Worm (Caenorhabditis elegans) whole organism, L4 larva: ENCODE results near the gene H04D03.7.

ENCODE experiments used
- T20F7.1 ChIP-seq: fragments of 200-800 bp; sonication (Bioruptor generic); optimal IDR thresholded peaks from 2 replicates; lab custom pipeline; 2018; ENCODE audit warnings: mild to moderate bottlenecking, missing genetic modification characterization, missing compliant biosample characterization
- Y48G9A.11 ChIP-seq: fragments of 200-800 bp; sonication (Bioruptor generic); IDR thresholded peaks from 2 replicates; pipeline ENCODE4 v1.3.6; 2022; ENCODE audit warnings: missing genetic modification reagents, missing genetic modification characterization, missing compliant biosample characterization
- Y5F2A.4 ChIP-seq: fragments of 200-800 bp; sonication (Bioruptor generic); optimal IDR thresholded peaks from 2 replicates; lab custom pipeline; 2018; ENCODE audit warnings: mild to moderate bottlenecking, missing genetic modification characterization, missing compliant biosample characterization
- ZK337.2 ChIP-seq: fragments of 200-800 bp; sonication (Bioruptor generic); IDR thresholded peaks from 2 replicates; pipeline ENCODE4 v1.3.6; 2022; ENCODE audit warnings: missing genetic modification reagents, missing genetic modification characterization, missing compliant biosample characterization
- ZK546.5 ChIP-seq, 2 experiments: sonication (generic microtip); optimal IDR thresholded peaks; 2 replicates each; lab custom pipeline; 2017; ENCODE audit warnings: missing biosample characterization in 2 of 2, missing genetic modification characterization in 2 of 2
- aha-1 ChIP-seq: fragments of 150-350 bp; peaks from one replicate; lab custom pipeline; 2014; ENCODE audit warnings: missing biosample characterization, missing genetic modification characterization
- ceh-20 ChIP-seq: fragments of 200-800 bp; sonication (Bioruptor generic); IDR thresholded peaks from 2 replicates; pipeline ENCODE4 v1.3.6; 2022; ENCODE audit warnings: missing genetic modification reagents, missing genetic modification characterization, missing compliant biosample characterization
- ceh-44 ChIP-seq: fragments of 200-800 bp; sonication (Bioruptor generic); IDR thresholded peaks from 2 replicates; pipeline ENCODE4 v1.3.6; 2022; ENCODE audit warnings: missing genetic modification reagents, missing genetic modification characterization, missing compliant biosample characterization
- ceh-62 ChIP-seq: sonication (generic microtip); optimal IDR thresholded peaks from 2 replicates; lab custom pipeline; 2017; ENCODE audit warnings: missing biosample characterization, missing genetic modification characterization
- ces-1 ChIP-seq: fragments of 150-350 bp; sonication (generic microtip); optimal IDR thresholded peaks from 4 replicates; lab custom pipeline; 2014; ENCODE audit warnings: missing biosample characterization, missing genetic modification reagents, missing genetic modification characterization
- daf-16 ChIP-seq, 3 experiments: sonication (generic microtip); optimal IDR thresholded peaks; 2 replicates each; lab custom pipeline; 2016 to 2017; ENCODE audit warnings: missing genetic modification characterization in 3 of 3, missing genetic modification reagents in 3 of 3, mild to moderate bottlenecking in 2 of 3, missing compliant biosample characterization in 2 of 3, missing biosample characterization in 1 of 3, moderate library complexity in 1 of 3
- daf-8 ChIP-seq: fragments of 200-800 bp; sonication (Bioruptor generic); IDR thresholded peaks from 2 replicates; pipeline ENCODE4 v1.3.6; 2022; ENCODE audit warnings: missing genetic modification characterization, missing compliant biosample characterization
- dpl-1 ChIP-seq: fragments of 150-350 bp; optimal IDR thresholded peaks from 2 replicates; lab custom pipeline; 2014; ENCODE audit warnings: missing biosample characterization, missing genetic modification reagents, missing genetic modification characterization
- duxl-1 ChIP-seq: sonication (generic microtip); optimal IDR thresholded peaks from 2 replicates; lab custom pipeline; 2016; ENCODE audit warnings: mild to moderate bottlenecking, missing genetic modification characterization, moderate library complexity, missing compliant biosample characterization; ENCODE audit not compliant: poor library complexity
- dve-1 ChIP-seq: sonication (generic microtip); optimal IDR thresholded peaks from 2 replicates; lab custom pipeline; 2017; ENCODE audit warnings: antibody characterized with exemption, mild to moderate bottlenecking, missing genetic modification characterization, missing compliant biosample characterization; ENCODE audit not compliant: insufficient read depth
- egl-27 ChIP-seq: sonication (generic microtip); optimal IDR thresholded peaks from 3 replicates; lab custom pipeline; 2017; ENCODE audit warnings: missing biosample characterization, missing genetic modification reagents, missing genetic modification characterization
- hlh-11 ChIP-seq: fragments of 200-800 bp; sonication (Bioruptor generic); optimal IDR thresholded peaks from 2 replicates; lab custom pipeline; 2018; ENCODE audit warnings: mild to moderate bottlenecking, missing genetic modification characterization, missing compliant biosample characterization
- lim-7 ChIP-seq: fragments of 200-800 bp; sonication (Bioruptor generic); IDR thresholded peaks from 2 replicates; pipeline ENCODE4 v1.3.6; 2022; ENCODE audit warnings: missing genetic modification characterization, missing compliant biosample characterization
- lin-1 ChIP-seq: fragments of 200-800 bp; sonication (Bioruptor generic); IDR thresholded peaks from 2 replicates; pipeline ENCODE4 v1.3.6; 2022; ENCODE audit warnings: missing genetic modification reagents, missing genetic modification characterization, missing compliant biosample characterization
- lin-39 ChIP-seq: fragments of 150-350 bp; optimal IDR thresholded peaks from 2 replicates; lab custom pipeline; 2014; ENCODE audit warnings: missing biosample characterization, missing genetic modification reagents, missing genetic modification characterization
- lir-3 ChIP-seq: sonication (generic microtip); optimal IDR thresholded peaks from 2 replicates; lab custom pipeline; 2016; ENCODE audit warnings: mild to moderate bottlenecking, missing genetic modification characterization, missing compliant biosample characterization
- lsy-2 ChIP-seq, 2 experiments: fragments of 150-350 bp in 1 of 2; sonication (generic microtip) in 1 of 2; optimal IDR thresholded peaks; 2 replicates each; lab custom pipeline; 2014 to 2017; ENCODE audit warnings: missing biosample characterization in 2 of 2, missing genetic modification characterization in 2 of 2
- madf-9 ChIP-seq: fragments of 200-800 bp; sonication (Bioruptor generic); conservative IDR thresholded peaks from 2 replicates; pipeline ENCODE4 v1.3.6; 2022; ENCODE audit warnings: missing genetic modification reagents, missing genetic modification characterization, missing compliant biosample characterization
- mxl-2 ChIP-seq: fragments of 200-800 bp; sonication (Bioruptor generic); conservative IDR thresholded peaks from 2 replicates; pipeline ENCODE4 v1.3.6; 2022; ENCODE audit warnings: missing genetic modification reagents, missing genetic modification characterization, missing compliant biosample characterization
- nhr-102 ChIP-seq: sonication (generic microtip); optimal IDR thresholded peaks from 2 replicates; lab custom pipeline; 2016; ENCODE audit warnings: mild to moderate bottlenecking, missing genetic modification characterization, moderate library complexity, missing compliant biosample characterization
- nhr-11 ChIP-seq: fragments of 150-350 bp; optimal IDR thresholded peaks from 2 replicates; lab custom pipeline; 2014; ENCODE audit warnings: missing biosample characterization, missing genetic modification characterization
- nhr-237 ChIP-seq: sonication (generic microtip); optimal IDR thresholded peaks from 2 replicates; lab custom pipeline; 2017; ENCODE audit warnings: missing biosample characterization, missing genetic modification characterization
- nhr-41 ChIP-seq: fragments of 200-800 bp; sonication (Bioruptor generic); IDR thresholded peaks from 2 replicates; pipeline ENCODE4 v1.3.6; 2022; ENCODE audit warnings: missing genetic modification reagents, missing genetic modification characterization, missing compliant biosample characterization
- nhr-48 ChIP-seq: sonication (generic microtip); optimal IDR thresholded peaks from 2 replicates; lab custom pipeline; 2016; ENCODE audit warnings: mild to moderate bottlenecking, missing genetic modification characterization, missing compliant biosample characterization
- nhr-6 ChIP-seq: fragments of 150-350 bp; optimal IDR thresholded peaks from 2 replicates; lab custom pipeline; 2014; ENCODE audit warnings: missing biosample characterization, missing genetic modification characterization
- pha-4 ChIP-seq, 2 experiments: fragments of 150-350 bp in 1 of 2; fragments of 200-800 bp in 1 of 2; sonication (Bioruptor generic) in 1 of 2; IDR thresholded peaks in 1 of 2; optimal IDR thresholded peaks in 1 of 2; 2 replicates each; pipeline versions ENCODE4 v1.3.6 to Lab custom; 2014 to 2022; ENCODE audit warnings: missing genetic modification characterization in 2 of 2, missing genetic modification reagents in 2 of 2, missing biosample characterization in 1 of 2, missing compliant biosample characterization in 1 of 2
- php-3 ChIP-seq: fragments of 200-800 bp; sonication (Bioruptor generic); IDR thresholded peaks from 2 replicates; pipeline ENCODE4 v1.3.6; 2022; ENCODE audit warnings: missing genetic modification reagents, missing genetic modification characterization, missing compliant biosample characterization
- sdz-12 ChIP-seq: fragments of 200-800 bp; sonication (Bioruptor generic); optimal IDR thresholded peaks from 2 replicates; lab custom pipeline; 2018; ENCODE audit warnings: mild to moderate bottlenecking, missing genetic modification characterization, missing compliant biosample characterization
- tag-97 ChIP-seq: fragments of 200-800 bp; sonication (Bioruptor generic); IDR thresholded peaks from 2 replicates; pipeline ENCODE4 v1.3.6; 2022; ENCODE audit warnings: missing genetic modification characterization, missing compliant biosample characterization
- tra-1 ChIP-seq: fragments of 200-800 bp; sonication (Bioruptor generic); IDR thresholded peaks from 2 replicates; pipeline ENCODE4 v1.3.6; 2022; ENCODE audit warnings: missing genetic modification reagents, missing genetic modification characterization, missing compliant biosample characterization
- ztf-7 ChIP-seq: fragments of 150-350 bp; optimal IDR thresholded peaks from 2 replicates; lab custom pipeline; 2014; ENCODE audit warnings: missing biosample characterization, missing genetic modification characterization

The H04D03.7 gene

DNA sequence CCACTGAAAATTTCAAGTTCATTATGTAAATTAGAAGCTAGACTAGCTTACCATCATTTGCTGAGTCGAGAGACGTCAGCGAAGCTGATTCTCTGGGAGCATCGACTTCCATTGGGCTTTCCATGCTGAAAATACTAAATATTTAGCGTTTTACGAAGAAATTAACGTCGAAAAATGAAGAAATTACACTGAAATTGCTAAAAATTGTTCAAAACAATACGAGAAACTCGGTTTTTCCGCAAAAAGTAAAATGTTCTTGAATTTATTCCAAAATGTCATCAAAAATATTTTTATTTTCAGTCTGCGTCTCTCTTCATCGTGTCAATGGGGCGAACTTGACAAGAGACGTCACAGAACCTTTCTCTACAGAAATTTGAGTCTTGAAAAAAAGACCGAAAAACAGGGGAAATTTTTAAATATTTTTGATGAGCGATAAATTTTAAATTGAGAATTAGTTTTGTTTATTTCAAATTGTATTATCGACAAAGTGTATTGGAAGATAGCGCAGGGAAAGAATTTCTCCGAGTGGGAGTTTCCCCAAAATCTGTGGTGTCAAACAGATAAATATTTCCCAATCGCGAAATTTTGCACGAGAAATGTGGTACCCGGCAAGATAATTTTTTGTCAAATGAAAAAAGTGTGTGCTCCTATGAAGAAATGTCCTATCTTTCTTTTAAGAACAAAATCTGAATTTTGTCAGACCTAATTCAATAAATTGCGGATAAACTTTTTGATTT, 14.0 kb upstream of the H04D03.7 start, which contains the start of gene ecps-1 (continued):
- TF ChIP-seq ztf-7 (tag; lab: Kevin White, UChicago) (peak; percentile 43), php-3 (0 out of 2 replicates have a peak, but pooled peaks have one; percentile 32), ceh-62 (tag; lab: Kevin White, UChicago) (no peak), nhr-6 (tag; lab: Kevin White, UChicago) (peak; percentile 79), nhr-48 (tag; lab: Kevin White, UChicago) (no peak), tra-1 (peak; percentile 90), ZK546.5 (tag; optimal IDR thresholded peaks at IDR 0.05; lab: Kevin White, UChicago) (no peak), daf-16 (GFP tag; optimal IDR thresholded peaks at IDR 0.05; lab: Kevin White, UChicago) (no peak), daf-16 (tag; optimal IDR thresholded peaks at IDR 0.05; lab: Kevin White, UChicago) (peak; percentile 53), lin-1 (GFP tag; lab: Robert Waterston, UW) (peak; percentile 34; the same call in 1 of the 2 replicates), nhr-11 (peak; percentile 61), ces-1 (GFP tag; lab: Kevin White, UChicago) (peak; percentile 7), tag-97 (GFP tag; lab: Robert Waterston, UW) (no peak), lin-39 (tag; lab: Kevin White, UChicago) (no peak), sdz-12 (no peak), ceh-44 (GFP tag; lab: Robert Waterston, UW) (peak; percentile 80; the same call in 1 of the 2 replicates), egl-27 (tag; lab: Kevin White, UChicago) (no peak), hlh-11 (peak; percentile 70), dpl-1 (peak; percentile 81), T20F7.1 (GFP tag; lab: Kevin White, UChicago) (no peak), lir-3 (tag; lab: Kevin White, UChicago) (peak; percentile 21), madf-9 (peak; percentile 85), daf-8 (GFP tag; lab: Robert Waterston, UW) (no peak), lim-7 (GFP tag; lab: Robert Waterston, UW) (no peak)
- TF ChIP-seq, all 104 proteins: peak for 48

DNA sequence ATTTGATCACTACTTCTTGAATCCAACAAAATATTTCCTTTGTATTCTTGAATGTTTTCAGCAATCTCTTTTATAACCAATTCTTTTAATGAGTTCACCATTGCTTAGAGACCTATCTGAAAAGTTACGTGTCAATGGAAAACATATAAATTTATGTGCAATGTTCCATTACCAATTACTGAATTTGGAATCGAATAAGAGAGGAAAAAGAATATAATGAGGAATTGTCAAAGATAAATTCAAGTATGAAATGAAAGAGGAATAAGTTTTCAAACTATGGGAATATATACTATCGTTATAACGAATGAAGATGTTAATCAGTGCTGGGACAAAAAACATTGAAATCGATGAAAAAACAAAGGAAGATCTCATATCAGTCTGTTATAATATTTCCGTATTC, 4.4 kb upstream of the H04D03.7 start, which contains the start of gene H04D03.4:
Gene H04D03.4, minus strand, starts transcription at position 101 of the 400 bp plus-strand sequence.
- TF ChIP-seq nhr-48 (tag; lab: Kevin White, UChicago): no peak
- no peak for TF ChIP-seq nhr-102 (tag; lab: Kevin White, UChicago)
- TF ChIP-seq aha-1 (tag; lab: Kevin White, UChicago): no peak
- TF ChIP-seq dve-1 (tag; lab: Kevin White, UChicago): no peak
- TF ChIP-seq Y48G9A.11 (GFP tag; lab: Robert Waterston, UW): no peak
- no peak for TF ChIP-seq nhr-11
- no peak for TF ChIP-seq duxl-1 (tag; lab: Kevin White, UChicago)
- TF ChIP-seq nhr-237 (tag; lab: Kevin White, UChicago): no peak
- TF ChIP-seq ZK546.5 (tag; optimal IDR thresholded peaks at IDR 0.05; lab: Kevin White, UChicago): no peak
- TF ChIP-seq pha-4 (GFP tag; IDR thresholded peaks at IDR 0.05; lab: Robert Waterston, UW): no peak
- no peak for TF ChIP-seq pha-4 (tag; optimal IDR thresholded peaks at IDR 0.05; lab: Kevin White, UChicago)
- TF ChIP-seq lsy-2 (tag; optimal IDR thresholded peaks at IDR 0.05; lab: Kevin White, UChicago): no peak
- TF ChIP-seq lin-1 (GFP tag; lab: Robert Waterston, UW): no peak
- TF ChIP-seq mxl-2: no peak
- TF ChIP-seq Y5F2A.4 (GFP tag; lab: Kevin White, UChicago): no peak
- TF ChIP-seq T20F7.1 (GFP tag; lab: Kevin White, UChicago): no peak
- no peak for TF ChIP-seq ZK337.2 (GFP tag; lab: Robert Waterston, UW)
- no peak for TF ChIP-seq nhr-41
- TF ChIP-seq ceh-20 (GFP tag; lab: Robert Waterston, UW): no peak
